Worm (Caenorhabditis elegans) whole organism, young adult: Measurements from ENCODE around the gene egli-1.

ENCODE experiments used
- B0019.2 ChIP-seq: fragments of 200-800 bp; sonication (Bioruptor generic); conservative IDR thresholded peaks from 2 replicates; pipeline ENCODE4 v1.3.6; 2022; ENCODE audit warnings: missing genetic modification reagents, missing genetic modification characterization, missing compliant biosample characterization
- C06A6.2 ChIP-seq: fragments of 200-800 bp; sonication (Bioruptor generic); conservative IDR thresholded peaks from 2 replicates; pipeline ENCODE4 v1.3.6; 2022; ENCODE audit warnings: missing genetic modification characterization, missing compliant biosample characterization
- F22D6.2 ChIP-seq: sonication (generic microtip); optimal IDR thresholded peaks from 2 replicates; lab custom pipeline; 2016; ENCODE audit warnings: mild to moderate bottlenecking, missing genetic modification characterization, missing compliant biosample characterization
- F39B2.1 ChIP-seq: fragments of 200-800 bp; sonication (Bioruptor generic); IDR thresholded peaks from 2 replicates; pipeline ENCODE4 v1.3.6; 2022; ENCODE audit warnings: missing genetic modification reagents, missing genetic modification characterization, missing compliant biosample characterization
- F55B11.4 ChIP-seq: sonication (generic microtip); optimal IDR thresholded peaks from 2 replicates; lab custom pipeline; 2016; ENCODE audit warnings: missing compliant biosample characterization, missing genetic modification characterization, borderline replicate concordance; ENCODE audit not compliant: insufficient read depth
- F57A8.1 ChIP-seq: fragments of 200-800 bp; sonication (Bioruptor generic); optimal IDR thresholded peaks from 2 replicates; lab custom pipeline; 2018; ENCODE audit warnings: mild to moderate bottlenecking, missing genetic modification characterization, moderate library complexity, missing compliant biosample characterization
- K12H6.12 ChIP-seq: fragments of 200-800 bp; sonication (Bioruptor generic); optimal IDR thresholded peaks from 2 replicates; lab custom pipeline; 2018; ENCODE audit warnings: mild to moderate bottlenecking, missing genetic modification characterization, missing compliant biosample characterization
- Y56A3A.18 ChIP-seq: fragments of 200-800 bp; sonication (Bioruptor generic); IDR thresholded peaks from 2 replicates; pipeline ENCODE4 v1.3.6; 2022; ENCODE audit warnings: missing genetic modification reagents, missing genetic modification characterization, missing compliant biosample characterization
- attf-3 ChIP-seq: fragments of 200-800 bp; sonication (Bioruptor generic); conservative IDR thresholded peaks from 2 replicates; pipeline ENCODE4 v1.3.6; 2022; ENCODE audit warnings: missing genetic modification reagents, missing genetic modification characterization, missing compliant biosample characterization
- attf-5 ChIP-seq: fragments of 200-800 bp; sonication (Bioruptor generic); optimal IDR thresholded peaks from 2 replicates; lab custom pipeline; 2018; ENCODE audit warnings: mild to moderate bottlenecking, missing genetic modification characterization, missing compliant biosample characterization
- attf-6 ChIP-seq: fragments of 200-800 bp; sonication (Bioruptor generic); IDR thresholded peaks from 2 replicates; pipeline ENCODE4 v1.3.6; 2022; ENCODE audit warnings: missing genetic modification reagents, missing genetic modification characterization, missing compliant biosample characterization
- bed-1 ChIP-seq: fragments of 200-800 bp; sonication (Bioruptor generic); IDR thresholded peaks from 2 replicates; pipeline ENCODE4 v1.3.6; 2022; ENCODE audit warnings: missing genetic modification reagents, missing genetic modification characterization, missing compliant biosample characterization
- ccch-3 ChIP-seq: fragments of 200-800 bp; sonication (Bioruptor generic); optimal IDR thresholded peaks from 2 replicates; lab custom pipeline; 2018; ENCODE audit warnings: mild to moderate bottlenecking, missing genetic modification characterization, missing compliant biosample characterization
- cebp-1 ChIP-seq, 2 experiments: fragments of 200-800 bp in 1 of 2; sonication (Bioruptor generic) in 1 of 2; sonication (generic microtip) in 1 of 2; IDR thresholded peaks in 1 of 2; optimal IDR thresholded peaks in 1 of 2; 2 replicates each; pipeline versions ENCODE4 v1.3.6 to Lab custom; 2017 to 2022; ENCODE audit warnings: missing compliant biosample characterization in 2 of 2, missing genetic modification characterization in 2 of 2, mild to moderate bottlenecking in 1 of 2, missing genetic modification reagents in 1 of 2, moderate library complexity in 1 of 2
- ceh-27 ChIP-seq: fragments of 200-800 bp; sonication (Bioruptor generic); optimal IDR thresholded peaks from 2 replicates; lab custom pipeline; 2018; ENCODE audit warnings: mild to moderate bottlenecking, missing genetic modification characterization, moderate library complexity, missing compliant biosample characterization
- ceh-58 ChIP-seq: fragments of 200-800 bp; sonication (Bioruptor generic); IDR thresholded peaks from 2 replicates; pipeline ENCODE4 v1.3.6; 2022; ENCODE audit warnings: missing genetic modification characterization, missing compliant biosample characterization
- dox-1 ChIP-seq: fragments of 200-800 bp; sonication (Bioruptor generic); IDR thresholded peaks from 2 replicates; pipeline ENCODE4 v1.3.6; 2022; ENCODE audit warnings: missing genetic modification reagents, missing genetic modification characterization, missing compliant biosample characterization
- efl-1 ChIP-seq: fragments of 150-350 bp; optimal IDR thresholded peaks from 2 replicates; lab custom pipeline; 2014; ENCODE audit warnings: missing biosample characterization, missing genetic modification reagents, missing genetic modification characterization
- ekl-4 ChIP-seq: fragments of 200-800 bp; sonication (Bioruptor generic); IDR thresholded peaks from 2 replicates; pipeline ENCODE4 v1.3.6; 2022; ENCODE audit warnings: missing genetic modification reagents, missing genetic modification characterization, missing compliant biosample characterization
- him-1 ChIP-seq: sonication (generic microtip); optimal IDR thresholded peaks from 2 replicates; lab custom pipeline; 2016; ENCODE audit warnings: missing genotype, missing genetic modification reagents, missing genetic modification characterization, missing compliant biosample characterization
- hmg-1.2 ChIP-seq: fragments of 200-800 bp; sonication (Bioruptor generic); IDR thresholded peaks from 2 replicates; pipeline ENCODE4 v1.3.6; 2022; ENCODE audit warnings: missing genetic modification reagents, missing genetic modification characterization, missing compliant biosample characterization
- hsf-1 ChIP-seq: fragments of 200-800 bp; sonication (Bioruptor generic); IDR thresholded peaks from 2 replicates; pipeline ENCODE4 v1.3.6; 2022; ENCODE audit warnings: missing genetic modification reagents, missing genetic modification characterization, missing compliant biosample characterization
- lin-40 ChIP-seq: sonication (generic microtip); optimal IDR thresholded peaks from 2 replicates; lab custom pipeline; 2016; ENCODE audit warnings: missing genetic modification characterization, mild to moderate bottlenecking, missing compliant biosample characterization, missing genotype, missing genetic modification reagents
- madf-10 ChIP-seq: sonication (generic microtip); optimal IDR thresholded peaks from 2 replicates; lab custom pipeline; 2016; ENCODE audit warnings: mild to moderate bottlenecking, missing genetic modification characterization, missing compliant biosample characterization
- mel-28 ChIP-seq: sonication (generic microtip); optimal IDR thresholded peaks from 2 replicates; lab custom pipeline; 2016; ENCODE audit warnings: borderline replicate concordance, mild to moderate bottlenecking, missing genetic modification characterization, missing compliant biosample characterization
- mes-4 ChIP-seq: sonication (generic microtip); optimal IDR thresholded peaks from 2 replicates; lab custom pipeline; 2016; ENCODE audit warnings: missing genotype, missing genetic modification characterization, missing compliant biosample characterization
- nfyb-1 ChIP-seq: fragments of 200-800 bp; sonication (Bioruptor generic); IDR thresholded peaks from 2 replicates; pipeline ENCODE4 v1.3.6; 2022; ENCODE audit warnings: missing genetic modification reagents, missing genetic modification characterization, missing compliant biosample characterization
- pbrm-1 ChIP-seq: fragments of 200-800 bp; sonication (Bioruptor generic); IDR thresholded peaks from 2 replicates; pipeline ENCODE4 v1.3.6; 2022; ENCODE audit warnings: missing genetic modification reagents, missing genetic modification characterization, missing compliant biosample characterization
- rcor-1 ChIP-seq: fragments of 200-800 bp; sonication (Bioruptor generic); IDR thresholded peaks from 2 replicates; pipeline ENCODE4 v1.3.6; 2022; ENCODE audit warnings: missing genetic modification reagents, missing genetic modification characterization, missing compliant biosample characterization
- repo-1 ChIP-seq: sonication (generic microtip); optimal IDR thresholded peaks from 2 replicates; lab custom pipeline; 2017; ENCODE audit warnings: mild to moderate bottlenecking, missing genetic modification characterization, missing compliant biosample characterization
- sdz-38 ChIP-seq: sonication (generic microtip); optimal IDR thresholded peaks from 2 replicates; lab custom pipeline; 2016; ENCODE audit warnings: missing genotype, missing genetic modification characterization, missing compliant biosample characterization
- snpc-1.3 ChIP-seq: sonication (generic microtip); optimal IDR thresholded peaks from 2 replicates; lab custom pipeline; 2017; ENCODE audit warnings: missing genetic modification characterization, mild to moderate bottlenecking, missing compliant biosample characterization, antibody characterized with exemption, moderate library complexity, missing genotype, missing genetic modification reagents; ENCODE audit not compliant: insufficient read depth
- snpc-3.4 ChIP-seq: sonication (generic microtip); optimal IDR thresholded peaks from 2 replicates; lab custom pipeline; 2017; ENCODE audit warnings: missing genetic modification characterization, mild to moderate bottlenecking, missing compliant biosample characterization, antibody characterized with exemption, moderate library complexity, missing genotype, missing genetic modification reagents
- tbp1 ChIP-seq: fragments of 200-800 bp; sonication (Bioruptor generic); optimal IDR thresholded peaks from 2 replicates; lab custom pipeline; 2018; ENCODE audit warnings: mild to moderate bottlenecking, missing genetic modification characterization, missing compliant biosample characterization
- unc-130 ChIP-seq: sonication (generic microtip); optimal IDR thresholded peaks from 2 replicates; lab custom pipeline; 2016; ENCODE audit warnings: missing genetic modification reagents, missing genetic modification characterization, missing compliant biosample characterization
- xnd-1 ChIP-seq: sonication (generic microtip); optimal IDR thresholded peaks from 2 replicates; lab custom pipeline; 2016; ENCODE audit warnings: missing genotype, missing genetic modification reagents, missing genetic modification characterization, missing compliant biosample characterization
- zfh-2 ChIP-seq: fragments of 200-800 bp; sonication (Bioruptor generic); conservative IDR thresholded peaks from 2 replicates; pipeline ENCODE4 v1.3.6; 2022; ENCODE audit warnings: missing genetic modification reagents, missing genetic modification characterization, missing compliant biosample characterization
- ztf-18 ChIP-seq: sonication (generic microtip); optimal IDR thresholded peaks from 2 replicates; lab custom pipeline; 2016; ENCODE audit warnings: missing genotype, mild to moderate bottlenecking, missing genetic modification characterization, missing compliant biosample characterization
- ztf-25 ChIP-seq: fragments of 200-800 bp; sonication (Bioruptor generic); IDR thresholded peaks from 2 replicates; pipeline ENCODE4 v1.3.6; 2022; ENCODE audit warnings: missing genetic modification reagents, missing genetic modification characterization, missing compliant biosample characterization

The egli-1 gene

DNA sequence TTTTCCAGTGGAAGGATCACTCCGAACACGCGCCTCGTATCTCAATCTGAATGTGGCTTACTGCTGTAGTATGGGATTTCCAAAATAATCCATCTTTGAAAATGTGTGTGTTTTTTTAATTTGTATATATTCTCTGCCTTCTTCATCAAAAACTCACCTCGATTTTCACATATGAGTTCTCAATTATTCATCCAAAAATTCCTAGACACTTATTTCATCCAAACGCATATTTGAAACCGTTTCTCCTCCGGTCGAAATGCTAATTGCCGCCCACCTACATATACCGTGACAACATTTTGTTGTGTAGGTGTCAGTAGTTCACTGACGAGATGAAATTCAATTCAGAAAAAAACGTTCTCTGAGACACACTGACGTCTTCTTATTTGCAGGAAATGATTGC, 23.7 kb downstream of the egli-1 start:
- no peak for TF ChIP-seq zfh-2
- TF ChIP-seq F39B2.1 (GFP tag; lab: Robert Waterston, UW), result no peak

ce11 chrII:9352669-9353068, 28.9 kb downstream of the egli-1 start, which contains the start of the genes sdhb-1 and cup-15:
TSS of gene sdhb-1 (minus strand) at chrII:9352731.
TSS of gene cup-15 (plus strand) at chrII:9353000.
- no peak for TF ChIP-seq hsf-1 (GFP tag; lab: Robert Waterston, UW)
- peak; percentile 87 for TF ChIP-seq attf-3 (GFP tag; lab: Robert Waterston, UW)

DNA sequence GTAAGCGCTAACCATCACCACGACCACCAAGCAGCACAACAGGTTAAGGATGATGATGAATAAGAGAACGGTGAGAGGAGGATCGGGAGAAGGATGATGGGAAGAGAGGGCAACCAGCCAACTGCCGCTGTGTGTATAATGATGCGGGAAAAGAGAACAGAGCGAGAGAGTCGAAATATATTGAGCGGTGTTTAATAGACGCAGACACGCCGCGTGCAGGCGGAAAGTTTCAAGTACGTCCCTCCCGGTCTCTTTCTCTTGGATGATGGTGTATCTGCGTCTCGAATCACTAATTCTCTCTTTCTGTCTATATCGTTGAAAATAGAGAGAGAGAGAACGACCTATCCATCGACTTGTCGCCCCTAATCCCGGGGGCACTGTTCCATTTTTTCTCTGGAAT, 33.0 kb downstream of the egli-1 start:
- TF ChIP-seq Y56A3A.18 (no peak), attf-6 (GFP tag; lab: Robert Waterston, UW) (no peak), ekl-4 (0 out of 2 replicates have a peak, but pooled peaks have one; percentile 23), lin-40 (peak; percentile 8), dox-1 (GFP tag; lab: Robert Waterston, UW) (peak; percentile 46; the same call in 1 of the 2 replicates), F22D6.2 (tag; lab: Kevin White, UChicago) (no peak), hmg-1.2 (GFP tag; lab: Robert Waterston, UW) (peak; percentile 83), madf-10 (tag; lab: Kevin White, UChicago) (no peak), C06A6.2 (GFP tag; lab: Robert Waterston, UW) (no peak), bed-1 (GFP tag; lab: Robert Waterston, UW) (no peak), repo-1 (tag; lab: Kevin White, UChicago) (no peak), mel-28 (no peak), F57A8.1 (GFP tag; lab: Kevin White, UChicago) (no peak), unc-130 (GFP tag; lab: Kevin White, UChicago) (no peak), attf-5 (GFP tag; lab: Kevin White, UChicago) (peak; percentile 39), efl-1 (GFP tag; lab: Kevin White, UChicago) (no peak), snpc-3.4 (tag; lab: Kevin White, UChicago) (no peak), him-1 (tag; lab: Kevin White, UChicago) (no peak), ccch-3 (GFP tag; lab: Kevin White, UChicago) (no peak), B0019.2 (no peak), tbp1 (GFP tag; lab: Kevin White, UChicago) (peak; percentile 9), nfyb-1 (GFP tag; lab: Robert Waterston, UW) (0 out of 2 replicates have a peak, but pooled peaks have one; percentile 54), rcor-1 (GFP tag; lab: Robert Waterston, UW) (0 out of 2 replicates have a peak, but pooled peaks have one; percentile 8), sdz-38 (tag; lab: Kevin White, UChicago) (no peak), pbrm-1 (no peak), mes-4 (no peak), ztf-18 (tag; lab: Kevin White, UChicago) (no peak), snpc-1.3 (tag; lab: Kevin White, UChicago) (no peak), zfh-2 (peak; percentile 43; the same call in 1 of the 2 replicates), K12H6.12 (tag; lab: Kevin White, UChicago) (no peak), cebp-1 (GFP tag; IDR thresholded peaks at IDR 0.05; lab: Robert Waterston, UW) (no peak), cebp-1 (tag; optimal IDR thresholded peaks at IDR 0.05; lab: Kevin White, UChicago) (peak; percentile 43), xnd-1 (tag; lab: Kevin White, UChicago) (no peak), ztf-25 (GFP tag; lab: Robert Waterston, UW) (no peak), ceh-27 (GFP tag; lab: Kevin White, UChicago) (peak; percentile 10), ceh-58 (GFP tag; lab: Robert Waterston, UW) (no peak), F55B11.4 (tag; lab: Kevin White, UChicago) (no peak)
